Worm (Caenorhabditis elegans) whole organism, late embryonic: ENCODE results near the gene F46G11.2.

Experiments used
- C38D4.7 ChIP-seq: fragments of 200-800 bp; sonication (Bioruptor generic); optimal IDR thresholded peaks from 2 replicates; lab custom pipeline; 2018; ENCODE audit warnings: mild to moderate bottlenecking, missing genetic modification characterization, moderate library complexity, missing compliant biosample characterization
- F13H6.1 ChIP-seq: sonication (generic microtip); optimal IDR thresholded peaks from 2 replicates; lab custom pipeline; 2016; ENCODE audit warnings: missing genetic modification characterization, missing compliant biosample characterization
- K02D7.2 ChIP-seq: sonication (generic microtip); optimal IDR thresholded peaks from 2 replicates; lab custom pipeline; 2017; ENCODE audit warnings: mild to moderate bottlenecking, missing genetic modification characterization, missing compliant biosample characterization
- K09A11.1 ChIP-seq: sonication (generic microtip); optimal IDR thresholded peaks from 2 replicates; lab custom pipeline; 2017; ENCODE audit warnings: antibody characterized with exemption, mild to moderate bottlenecking, missing genetic modification characterization, missing compliant biosample characterization; ENCODE audit not compliant: insufficient read depth
- T23F11.4 ChIP-seq: fragments of 200-800 bp; sonication (Bioruptor generic); optimal IDR thresholded peaks from 2 replicates; lab custom pipeline; 2018; ENCODE audit warnings: mild to moderate bottlenecking, missing genetic modification characterization, missing compliant biosample characterization
- Y22D7AL.16 ChIP-seq: sonication (generic microtip); optimal IDR thresholded peaks from 2 replicates; lab custom pipeline; 2016; ENCODE audit warnings: missing genetic modification characterization, missing compliant biosample characterization
- ahr-1 ChIP-seq: sonication (generic microtip); optimal IDR thresholded peaks from 2 replicates; lab custom pipeline; 2016; ENCODE audit warnings: missing genetic modification characterization, missing compliant biosample characterization
- ama-1 ChIP-seq: fragments of 150-350 bp; optimal IDR thresholded peaks from 2 replicates; lab custom pipeline; 2014
- ceh-2 ChIP-seq: sonication (generic microtip); optimal IDR thresholded peaks from 2 replicates; lab custom pipeline; 2016; ENCODE audit warnings: missing genotype, missing genetic modification characterization, missing compliant biosample characterization
- ceh-22 ChIP-seq: sonication (generic microtip); optimal IDR thresholded peaks from 2 replicates; lab custom pipeline; 2017; ENCODE audit warnings: missing biosample characterization, missing genetic modification characterization
- ceh-30 ChIP-seq: fragments of 150-350 bp; optimal IDR thresholded peaks from 2 replicates; lab custom pipeline; 2014; ENCODE audit warnings: missing biosample characterization, missing genetic modification characterization
- ceh-48 ChIP-seq: sonication (generic microtip); optimal IDR thresholded peaks from 2 replicates; lab custom pipeline; 2016; ENCODE audit warnings: missing genetic modification characterization, inconsistent platforms, missing compliant biosample characterization
- che-1 ChIP-seq: sonication (generic microtip); optimal IDR thresholded peaks from 2 replicates; lab custom pipeline; 2016; ENCODE audit warnings: mild to moderate bottlenecking, missing genetic modification characterization, missing compliant biosample characterization
- dmd-4 ChIP-seq: sonication (generic microtip); optimal IDR thresholded peaks from 2 replicates; lab custom pipeline; 2016; ENCODE audit warnings: borderline replicate concordance, missing genetic modification characterization, missing compliant biosample characterization
- dve-1 ChIP-seq: sonication (generic microtip); optimal IDR thresholded peaks from 2 replicates; lab custom pipeline; 2017; ENCODE audit warnings: antibody characterized with exemption, mild to moderate bottlenecking, missing genetic modification characterization, missing compliant biosample characterization
- ets-4 ChIP-seq: sonication (generic microtip); optimal IDR thresholded peaks from 2 replicates; lab custom pipeline; 2016; ENCODE audit warnings: missing genetic modification characterization, missing compliant biosample characterization
- eyg-1 ChIP-seq: sonication (generic microtip); optimal IDR thresholded peaks from 2 replicates; lab custom pipeline; 2016; ENCODE audit warnings: missing genotype, missing genetic modification characterization, missing compliant biosample characterization
- fax-1 ChIP-seq: sonication (generic microtip); optimal IDR thresholded peaks from 2 replicates; lab custom pipeline; 2016; ENCODE audit warnings: missing genotype, missing genetic modification characterization, missing compliant biosample characterization
- fkh-6 ChIP-seq: sonication (generic microtip); optimal IDR thresholded peaks from 2 replicates; lab custom pipeline; 2016; ENCODE audit warnings: missing genetic modification characterization, missing compliant biosample characterization
- hlh-13 ChIP-seq: fragments of 200-800 bp; sonication (Bioruptor generic); optimal IDR thresholded peaks from 2 replicates; lab custom pipeline; 2018; ENCODE audit warnings: mild to moderate bottlenecking, missing genetic modification characterization, missing compliant biosample characterization
- hlh-15 ChIP-seq: sonication (generic microtip); optimal IDR thresholded peaks from 2 replicates; lab custom pipeline; 2016; ENCODE audit warnings: missing genetic modification characterization, missing compliant biosample characterization
- hlh-30 ChIP-seq: sonication (generic microtip); optimal IDR thresholded peaks from 2 replicates; lab custom pipeline; 2017; ENCODE audit warnings: antibody characterized with exemption, missing genetic modification characterization, missing compliant biosample characterization; ENCODE audit not compliant: insufficient read depth
- hlh-8 ChIP-seq: sonication (generic microtip); optimal IDR thresholded peaks from 2 replicates; lab custom pipeline; 2016; ENCODE audit warnings: missing genotype, missing genetic modification characterization, missing compliant biosample characterization
- lim-6 ChIP-seq: sonication (generic microtip); optimal IDR thresholded peaks from 2 replicates; lab custom pipeline; 2016; ENCODE audit warnings: missing genetic modification characterization, missing compliant biosample characterization
- lin-11 ChIP-seq: fragments of 200-800 bp; sonication (Bioruptor generic); optimal IDR thresholded peaks from 2 replicates; lab custom pipeline; 2018; ENCODE audit warnings: mild to moderate bottlenecking, missing genetic modification characterization, missing compliant biosample characterization
- madf-2 ChIP-seq: sonication (generic microtip); optimal IDR thresholded peaks from 2 replicates; lab custom pipeline; 2017; ENCODE audit warnings: missing genetic modification characterization, missing compliant biosample characterization
- mec-3 ChIP-seq: sonication (generic microtip); optimal IDR thresholded peaks from 2 replicates; lab custom pipeline; 2016; ENCODE audit warnings: borderline replicate concordance, missing genetic modification characterization, missing compliant biosample characterization
- nfya-1 ChIP-seq: sonication (generic microtip); optimal IDR thresholded peaks from 2 replicates; lab custom pipeline; 2017; ENCODE audit warnings: missing genetic modification characterization, mild to moderate bottlenecking, missing compliant biosample characterization, antibody characterized with exemption, moderate library complexity
- nhr-11 ChIP-seq: fragments of 150-350 bp; optimal IDR thresholded peaks from 2 replicates; lab custom pipeline; 2014; ENCODE audit warnings: missing biosample characterization, missing genetic modification characterization
- nhr-232 ChIP-seq: sonication (generic microtip); optimal IDR thresholded peaks from 2 replicates; lab custom pipeline; 2016; ENCODE audit warnings: missing genetic modification characterization, missing compliant biosample characterization
- odd-2 ChIP-seq: sonication (generic microtip); optimal IDR thresholded peaks from 2 replicates; lab custom pipeline; 2017; ENCODE audit warnings: antibody characterized with exemption, mild to moderate bottlenecking, missing genetic modification characterization, missing compliant biosample characterization
- pax-1 ChIP-seq: fragments of 150-350 bp; optimal IDR thresholded peaks from 2 replicates; lab custom pipeline; 2014; ENCODE audit warnings: missing biosample characterization, missing genetic modification characterization
- pha-4 ChIP-seq: fragments of 150-350 bp; optimal IDR thresholded peaks from 2 replicates; lab custom pipeline; 2018; ENCODE audit warnings: missing biosample characterization, missing genetic modification reagents, missing genetic modification characterization
- ref-2 ChIP-seq: sonication (generic microtip); optimal IDR thresholded peaks from 2 replicates; lab custom pipeline; 2016; ENCODE audit warnings: missing genetic modification characterization, missing compliant biosample characterization
- sox-2 ChIP-seq: fragments of 200-800 bp; sonication (Bioruptor generic); IDR thresholded peaks from 2 replicates; pipeline ENCODE4 v1.3.6; 2022; ENCODE audit warnings: missing genetic modification reagents, missing genetic modification characterization, missing compliant biosample characterization
- sox-4 ChIP-seq: sonication (generic microtip); optimal IDR thresholded peaks from 2 replicates; lab custom pipeline; 2017; ENCODE audit warnings: mild to moderate bottlenecking, missing genetic modification characterization, inconsistent platforms, missing compliant biosample characterization
- tbx-2 ChIP-seq: sonication (generic microtip); optimal IDR thresholded peaks from 2 replicates; lab custom pipeline; 2016; ENCODE audit warnings: missing genetic modification characterization, missing compliant biosample characterization
- tbx-7 ChIP-seq: sonication (generic microtip); optimal IDR thresholded peaks from 2 replicates; lab custom pipeline; 2016; ENCODE audit warnings: missing genotype, missing genetic modification characterization, missing compliant biosample characterization
- ttx-3 ChIP-seq: sonication (generic microtip); optimal IDR thresholded peaks from 2 replicates; lab custom pipeline; 2016; ENCODE audit warnings: missing genetic modification reagents, missing genetic modification characterization, missing compliant biosample characterization
- unc-42 ChIP-seq: sonication (generic microtip); optimal IDR thresholded peaks from 2 replicates; lab custom pipeline; 2016; ENCODE audit warnings: missing genotype, missing genetic modification characterization, missing compliant biosample characterization
- unc-55 ChIP-seq: sonication (generic microtip); optimal IDR thresholded peaks from 2 replicates; lab custom pipeline; 2017; ENCODE audit warnings: missing biosample characterization, missing genetic modification reagents, missing genetic modification characterization
- zip-5 ChIP-seq: sonication (generic microtip); optimal IDR thresholded peaks from 2 replicates; lab custom pipeline; 2016; ENCODE audit warnings: missing genetic modification characterization, missing compliant biosample characterization
- ztf-16 ChIP-seq: sonication (generic microtip); optimal IDR thresholded peaks from 2 replicates; lab custom pipeline; 2017; ENCODE audit warnings: missing genetic modification characterization, missing compliant biosample characterization

The F46G11.2 gene

ce11 chrX:5775804-5776252 lies 12.1 kb upstream of the F46G11.2 start (continued):
- peak; percentile 46 for TF ChIP-seq nfya-1 (tag; lab: Kevin White, UChicago)
- TF ChIP-seq ref-2 (tag; lab: Kevin White, UChicago), result peak; percentile 53
- TF ChIP-seq T23F11.4 (GFP tag; lab: Kevin White, UChicago), result no peak
- TF ChIP-seq hlh-15, result no peak
- no peak for TF ChIP-seq fax-1 (tag; lab: Kevin White, UChicago)
- TF ChIP-seq madf-2 (tag; lab: Kevin White, UChicago), result no peak
- no peak for TF ChIP-seq mec-3
- no peak for TF ChIP-seq pha-4 (tag; lab: Kevin White, UChicago)
- TF ChIP-seq ceh-48 (tag; lab: Kevin White, UChicago), result peak; percentile 2
- no peak for TF ChIP-seq ceh-22 (tag; lab: Kevin White, UChicago)
- TF ChIP-seq unc-55 (GFP tag; lab: Kevin White, UChicago), result no peak
- no peak for TF ChIP-seq ceh-2 (tag; lab: Kevin White, UChicago)
- no peak for TF ChIP-seq F13H6.1 (tag; lab: Kevin White, UChicago)
- peak; percentile 24 for TF ChIP-seq tbx-2 (tag; lab: Kevin White, UChicago)
- no peak for TF ChIP-seq hlh-13 (GFP tag; lab: Kevin White, UChicago)
- TF ChIP-seq fkh-6 (tag; lab: Kevin White, UChicago), result no peak
- TF ChIP-seq ama-1 (lab: Kevin White, UChicago), result no peak
- no peak for TF ChIP-seq sox-4 (tag; lab: Kevin White, UChicago)
- no peak for TF ChIP-seq che-1 (tag; lab: Kevin White, UChicago)
- no peak for TF ChIP-seq dmd-4 (tag; lab: Kevin White, UChicago)
- no peak for TF ChIP-seq nhr-232 (tag; lab: Kevin White, UChicago)
- no peak for TF ChIP-seq C38D4.7
- TF ChIP-seq ztf-16 (tag; lab: Kevin White, UChicago), result no peak
- no peak for TF ChIP-seq lim-6 (tag; lab: Kevin White, UChicago)
- TF ChIP-seq eyg-1 (tag; lab: Kevin White, UChicago), result no peak
- no peak for TF ChIP-seq lin-11 (tag; lab: Kevin White, UChicago)
- no peak for TF ChIP-seq ahr-1 (tag; lab: Kevin White, UChicago)
- no peak for TF ChIP-seq odd-2
- no peak for TF ChIP-seq nhr-11 (tag; lab: Kevin White, UChicago)
- no peak for TF ChIP-seq K09A11.1 (tag; lab: Kevin White, UChicago)
- TF ChIP-seq ets-4 (tag; lab: Kevin White, UChicago), result no peak
- no peak for TF ChIP-seq hlh-30
- no peak for TF ChIP-seq K02D7.2
- TF ChIP-seq dve-1, result no peak
- TF ChIP-seq unc-42 (tag; lab: Kevin White, UChicago), result peak; percentile 51
- no peak for TF ChIP-seq tbx-7 (tag; lab: Kevin White, UChicago)
- TF ChIP-seq hlh-8 (tag; lab: Kevin White, UChicago), result peak; percentile 47
- TF ChIP-seq Y22D7AL.16 (tag; lab: Kevin White, UChicago), result no peak
- no peak for TF ChIP-seq ceh-30 (tag; lab: Kevin White, UChicago)

ce11 chrX:5780672-5781182 lies 7.2 kb upstream of the F46G11.2 start, which contains the start of gene sft-4:
Gene sft-4 (minus strand): TSS chrX:5780722.
- TF ChIP-seq K09A11.1 (tag; lab: Kevin White, UChicago) (no peak), zip-5 (tag; lab: Kevin White, UChicago) (no peak), ttx-3 (no peak), sox-2 (GFP tag; lab: Robert Waterston, UW) (no peak), dve-1 (no peak), nfya-1 (tag; lab: Kevin White, UChicago) (peak; percentile 1), pax-1 (no peak), lin-11 (tag; lab: Kevin White, UChicago) (no peak), hlh-30 (peak; percentile 56)
